Fruit fly (Drosophila melanogaster): ENCODE data around the gene mahe.

DNA sequence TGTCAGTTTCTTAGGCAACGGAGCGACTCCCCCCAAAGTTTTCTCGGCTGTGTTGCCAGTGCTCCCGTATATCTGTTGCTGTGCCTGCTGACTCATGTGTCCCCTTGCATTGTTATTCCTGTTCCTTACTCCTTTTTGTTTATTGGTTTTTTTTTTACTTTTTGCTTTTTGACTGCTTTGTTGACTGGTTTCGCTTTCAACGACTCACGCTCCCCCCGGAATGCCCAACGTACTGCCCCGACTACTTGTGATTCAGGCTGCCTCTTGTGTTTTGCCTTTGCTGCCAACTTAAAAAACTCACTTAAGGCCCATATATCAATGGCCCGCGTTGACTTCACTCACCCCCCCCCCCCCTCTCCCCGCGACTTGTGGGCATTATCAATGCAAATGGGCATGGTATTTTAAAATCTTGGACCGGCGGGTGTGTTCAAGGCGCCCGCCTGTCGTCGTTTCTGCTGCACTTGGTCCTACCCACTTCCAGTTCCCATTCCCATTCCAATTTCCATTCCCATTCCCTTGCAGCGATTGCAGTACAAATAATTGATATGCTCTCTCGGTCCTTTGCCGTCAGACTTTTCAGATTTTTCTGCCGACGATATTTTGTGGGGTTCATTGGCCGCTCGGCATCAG is 42.3 kb upstream of the mahe start:
- no peak for TF ChIP-seq cnc (optimal IDR thresholded peaks at IDR 0.05)
- no peak for TF ChIP-seq CG12768 (GFP tag; optimal IDR thresholded peaks at IDR 0.05)
